Fruit fly (Drosophila melanogaster) whole organism, embryonic: Measurements from ENCODE around the gene CG45045.

Experiments
- Ada2b ChIP-seq: fragments of 200-800 bp; sonication (Bioruptor generic); IDR thresholded peaks from 2 replicates; pipeline ENCODE4 v1.3.6; 2022; ENCODE audit warnings: missing biosample characterization, missing genetic modification characterization
- Adf1 ChIP-seq: fragments of 200-800 bp; sonication (Bioruptor generic); IDR thresholded peaks from 2 replicates; pipeline ENCODE4 v1.3.6; 2022; ENCODE audit warnings: missing biosample characterization, missing genetic modification characterization
- BEAF-32 ChIP-seq: fragments of 200-800 bp; sonication (Bioruptor generic); optimal IDR thresholded peaks from 3 replicates; lab custom pipeline; 2017; ENCODE audit warnings: missing biosample characterization, missing genetic modification characterization, mild to moderate bottlenecking, moderate library complexity, missing genetic modification reagents
- CG11085 ChIP-seq: fragments of 200-800 bp; sonication (Bioruptor generic); IDR thresholded peaks from 2 replicates; pipeline ENCODE4 v1.3.6; 2022; ENCODE audit warnings: missing biosample characterization, missing genetic modification characterization
- CG12071 ChIP-seq: fragments of 200-800 bp; sonication (Bioruptor generic); optimal IDR thresholded peaks from 3 replicates; lab custom pipeline; 2018; ENCODE audit warnings: missing biosample characterization, mild to moderate bottlenecking, missing genetic modification characterization
- CG12219 ChIP-seq: fragments of 200-800 bp; sonication (Bioruptor generic); optimal IDR thresholded peaks from 3 replicates; lab custom pipeline; 2018; ENCODE audit warnings: missing biosample characterization, mild to moderate bottlenecking, missing genetic modification characterization
- CG12744 ChIP-seq: fragments of 200-800 bp; sonication (Bioruptor generic); optimal IDR thresholded peaks from 2 replicates; lab custom pipeline; 2016; ENCODE audit warnings: missing biosample characterization, missing genetic modification characterization
- CG14014 ChIP-seq: fragments of 200-800 bp; sonication (Bioruptor generic); IDR thresholded peaks from 2 replicates; pipeline ENCODE4 v1.3.6; 2022; ENCODE audit warnings: missing biosample characterization, missing genetic modification characterization
- CG1603 ChIP-seq: fragments of 200-800 bp; sonication (Bioruptor generic); optimal IDR thresholded peaks from 2 replicates; lab custom pipeline; 2019; ENCODE audit warnings: missing biosample characterization, mild to moderate bottlenecking, missing genetic modification characterization, moderate library complexity
- CG17328 ChIP-seq: fragments of 200-800 bp; sonication (Bioruptor generic); IDR thresholded peaks from 2 replicates; pipeline ENCODE4 v1.3.6; 2022; ENCODE audit warnings: missing biosample characterization, missing genetic modification characterization
- CG1832 ChIP-seq: fragments of 200-800 bp; sonication (Bioruptor generic); optimal IDR thresholded peaks from 2 replicates; lab custom pipeline; 2017; ENCODE audit warnings: missing biosample characterization, mild to moderate bottlenecking, missing genetic modification characterization, inconsistent platforms
- CG2889 ChIP-seq: fragments of 200-800 bp; sonication (Bioruptor generic); IDR thresholded peaks from 3 replicates; pipeline ENCODE4 v1.3.6; 2022; ENCODE audit warnings: missing biosample characterization, missing genetic modification characterization
- CG32532 ChIP-seq: fragments of 200-800 bp; sonication (Bioruptor generic); IDR thresholded peaks from 2 replicates; pipeline ENCODE4 v1.3.6; 2022; ENCODE audit warnings: missing biosample characterization, missing genetic modification characterization
- CG34224 ChIP-seq: fragments of 200-800 bp; sonication (Bioruptor generic); IDR thresholded peaks from 3 replicates; pipeline ENCODE4 v1.3.6; 2022; ENCODE audit warnings: missing biosample characterization, missing genetic modification characterization; ENCODE audit not compliant: partially characterized antibody
- CG3838 ChIP-seq: fragments of 200-800 bp; sonication (Bioruptor generic); optimal IDR thresholded peaks from 3 replicates; lab custom pipeline; 2016; ENCODE audit warnings: missing biosample characterization, missing genetic modification characterization
- CG4404 ChIP-seq: fragments of 200-800 bp; sonication (Bioruptor generic); IDR thresholded peaks from 2 replicates; pipeline ENCODE4 v1.3.6; 2022; ENCODE audit warnings: missing biosample characterization, missing genetic modification characterization
- CG6175 ChIP-seq: fragments of 200-800 bp; sonication (Bioruptor generic); IDR thresholded peaks from 3 replicates; pipeline ENCODE4 v1.3.6; 2022; ENCODE audit warnings: missing biosample characterization, missing genetic modification characterization
- CG7372 ChIP-seq: fragments of 200-800 bp; sonication (Bioruptor generic); IDR thresholded peaks from 2 replicates; pipeline ENCODE4 v1.3.6; 2022; ENCODE audit warnings: missing biosample characterization, missing genetic modification characterization
- CG7928 ChIP-seq: fragments of 200-800 bp; sonication (Bioruptor generic); optimal IDR thresholded peaks from 2 replicates; lab custom pipeline; 2017; ENCODE audit warnings: missing biosample characterization, mild to moderate bottlenecking, missing genetic modification characterization
- CG9932 ChIP-seq: fragments of 200-800 bp; sonication (Bioruptor generic); IDR thresholded peaks from 2 replicates; pipeline ENCODE4 v1.3.6; 2022; ENCODE audit warnings: missing biosample characterization, missing genetic modification characterization
- CoRest ChIP-seq: fragments of 200-800 bp; sonication (Bioruptor generic); optimal IDR thresholded peaks from 3 replicates; lab custom pipeline; 2018; ENCODE audit warnings: missing biosample characterization, mild to moderate bottlenecking, missing genetic modification characterization, moderate library complexity
- D ChIP-seq, 2 experiments: fragments of 200-800 bp in 1 of 2; fragments of >200 bp in 1 of 2; sonication (Bioruptor generic) in 1 of 2; optimal IDR thresholded peaks; 2 replicates in 1 of 2; 3 replicates in 1 of 2; lab custom pipeline; 2017; ENCODE audit warnings: mild to moderate bottlenecking in 1 of 2, missing biosample characterization in 1 of 2, missing genetic modification characterization in 1 of 2, missing genetic modification reagents in 1 of 2
- H2.0 ChIP-seq: fragments of 200-800 bp; sonication (Bioruptor generic); IDR thresholded peaks from 2 replicates; pipeline ENCODE4 v1.3.6; 2022; ENCODE audit warnings: missing biosample characterization, missing genetic modification characterization
- Hmr ChIP-seq: fragments of 200-800 bp; sonication (Bioruptor generic); optimal IDR thresholded peaks from 3 replicates; lab custom pipeline; 2017; ENCODE audit warnings: mild to moderate bottlenecking, missing biosample characterization, missing genetic modification reagents, missing genetic modification characterization
- Mes4 ChIP-seq: fragments of 200-800 bp; sonication (Bioruptor generic); optimal IDR thresholded peaks from 2 replicates; lab custom pipeline; 2016; ENCODE audit warnings: missing biosample characterization, missing genetic modification characterization
- Nf-YA ChIP-seq: fragments of 200-800 bp; sonication (Bioruptor generic); IDR thresholded peaks from 2 replicates; pipeline ENCODE4 v1.3.6; 2022; ENCODE audit warnings: missing biosample characterization, missing genetic modification characterization
- Scr ChIP-seq: fragments of 200-800 bp; sonication (Bioruptor generic); IDR thresholded peaks from 2 replicates; pipeline ENCODE4 v1.3.6; 2022; ENCODE audit warnings: missing biosample characterization, missing genetic modification characterization; ENCODE audit not compliant: partially characterized antibody
- Sox102F ChIP-seq: fragments of 200-800 bp; sonication (Bioruptor generic); optimal IDR thresholded peaks from 2 replicates; lab custom pipeline; 2018; ENCODE audit warnings: missing biosample characterization, mild to moderate bottlenecking, missing genetic modification characterization, moderate library complexity
- ac ChIP-seq: fragments of 200-800 bp; sonication (Bioruptor generic); optimal IDR thresholded peaks from 3 replicates; lab custom pipeline; 2017; ENCODE audit warnings: missing biosample characterization, mild to moderate bottlenecking, missing genetic modification characterization
- bcd ChIP-seq: fragments of 200-800 bp; sonication (Bioruptor generic); optimal IDR thresholded peaks from 2 replicates; lab custom pipeline; 2017; ENCODE audit warnings: missing biosample characterization, mild to moderate bottlenecking, missing genetic modification characterization
- bsh ChIP-seq, 2 experiments: fragments of 200-800 bp; sonication (Bioruptor generic); optimal IDR thresholded peaks; 2 replicates each; lab custom pipeline; 2017 to 2018; ENCODE audit warnings: mild to moderate bottlenecking in 2 of 2, missing biosample characterization in 2 of 2, missing genetic modification characterization in 2 of 2, moderate library complexity in 1 of 2
- caup ChIP-seq: fragments of 200-800 bp; sonication (Bioruptor generic); optimal IDR thresholded peaks from 3 replicates; lab custom pipeline; 2017; ENCODE audit warnings: missing biosample characterization, mild to moderate bottlenecking, missing genetic modification characterization, moderate library complexity; ENCODE audit not compliant: severe bottlenecking
- chif ChIP-seq, 2 experiments: fragments of 200-800 bp; sonication (Bioruptor generic); optimal IDR thresholded peaks; 3 replicates each; lab custom pipeline; 2016; ENCODE audit warnings: missing biosample characterization in 2 of 2, missing genetic modification characterization in 2 of 2
- dmrt11E ChIP-seq: fragments of 200-800 bp; sonication (Bioruptor generic); optimal IDR thresholded peaks from 3 replicates; lab custom pipeline; 2018; ENCODE audit warnings: missing biosample characterization, mild to moderate bottlenecking, missing genetic modification characterization, moderate library complexity
- dpn ChIP-seq, 2 experiments: fragments of 200-800 bp; sonication (Bioruptor generic); optimal IDR thresholded peaks; 3 replicates each; lab custom pipeline; 2016; ENCODE audit warnings: missing biosample characterization in 2 of 2, missing genetic modification characterization in 2 of 2
- emc ChIP-seq: fragments of 200-800 bp; sonication (Bioruptor generic); optimal IDR thresholded peaks from 2 replicates; lab custom pipeline; 2016; ENCODE audit warnings: missing biosample characterization, missing genetic modification characterization
- fd102C ChIP-seq: fragments of 200-800 bp; sonication (Bioruptor generic); optimal IDR thresholded peaks from 2 replicates; lab custom pipeline; 2018; ENCODE audit warnings: missing biosample characterization, mild to moderate bottlenecking, missing genetic modification characterization, moderate library complexity
- lola ChIP-seq, 3 experiments: fragments of >200 bp in 2 of 3; fragments of 200-800 bp in 1 of 3; sonication (Bioruptor generic) in 1 of 3; optimal IDR thresholded peaks; 2 replicates each; lab custom pipeline; 2017 to 2019; ENCODE audit warnings: missing biosample characterization in 3 of 3, missing genetic modification characterization in 3 of 3, mild to moderate bottlenecking in 1 of 3, moderate library complexity in 1 of 3
- pfk ChIP-seq: fragments of 200-800 bp; sonication (Bioruptor generic); optimal IDR thresholded peaks from 2 replicates; lab custom pipeline; 2018; ENCODE audit warnings: missing biosample characterization, mild to moderate bottlenecking, missing genetic modification characterization, moderate library complexity
- psq ChIP-seq: fragments of 200-800 bp; sonication (Bioruptor generic); optimal IDR thresholded peaks from 2 replicates; lab custom pipeline; 2017; ENCODE audit warnings: missing biosample characterization, missing genetic modification characterization
- pzg ChIP-seq: fragments of 200-800 bp; sonication (Bioruptor generic); optimal IDR thresholded peaks from 3 replicates; lab custom pipeline; 2018; ENCODE audit warnings: missing biosample characterization, mild to moderate bottlenecking, missing genetic modification characterization, moderate library complexity
- salm ChIP-seq: fragments of 200-800 bp; sonication (Bioruptor generic); optimal IDR thresholded peaks from 2 replicates; lab custom pipeline; 2018; ENCODE audit warnings: missing biosample characterization, mild to moderate bottlenecking, missing genetic modification characterization
- scrt ChIP-seq: fragments of 200-800 bp; sonication (Bioruptor generic); optimal IDR thresholded peaks from 2 replicates; lab custom pipeline; 2018; ENCODE audit warnings: missing biosample characterization, mild to moderate bottlenecking, missing genetic modification characterization, moderate library complexity
- shn ChIP-seq: fragments of 200-800 bp; sonication (Bioruptor generic); optimal IDR thresholded peaks from 3 replicates; lab custom pipeline; 2016; ENCODE audit warnings: missing biosample characterization, missing genetic modification characterization
- so ChIP-seq: fragments of 200-800 bp; sonication (Bioruptor generic); IDR thresholded peaks from 3 replicates; pipeline ENCODE4 v1.3.6; 2022; ENCODE audit warnings: missing biosample characterization, missing genetic modification characterization
- sug ChIP-seq: fragments of 200-800 bp; optimal IDR thresholded peaks from 2 replicates; lab custom pipeline; 2019; ENCODE audit warnings: missing biosample characterization, mild to moderate bottlenecking, missing genetic modification characterization, moderate library complexity
- tx ChIP-seq: fragments of 200-800 bp; sonication (Bioruptor generic); optimal IDR thresholded peaks from 2 replicates; lab custom pipeline; 2016; ENCODE audit warnings: missing biosample characterization, missing genetic modification characterization
- vfl ChIP-seq: fragments of 200-800 bp; sonication (Bioruptor generic); optimal IDR thresholded peaks from 2 replicates; lab custom pipeline; 2016; ENCODE audit warnings: missing biosample characterization, missing genetic modification characterization

The CG45045 gene

DNA sequence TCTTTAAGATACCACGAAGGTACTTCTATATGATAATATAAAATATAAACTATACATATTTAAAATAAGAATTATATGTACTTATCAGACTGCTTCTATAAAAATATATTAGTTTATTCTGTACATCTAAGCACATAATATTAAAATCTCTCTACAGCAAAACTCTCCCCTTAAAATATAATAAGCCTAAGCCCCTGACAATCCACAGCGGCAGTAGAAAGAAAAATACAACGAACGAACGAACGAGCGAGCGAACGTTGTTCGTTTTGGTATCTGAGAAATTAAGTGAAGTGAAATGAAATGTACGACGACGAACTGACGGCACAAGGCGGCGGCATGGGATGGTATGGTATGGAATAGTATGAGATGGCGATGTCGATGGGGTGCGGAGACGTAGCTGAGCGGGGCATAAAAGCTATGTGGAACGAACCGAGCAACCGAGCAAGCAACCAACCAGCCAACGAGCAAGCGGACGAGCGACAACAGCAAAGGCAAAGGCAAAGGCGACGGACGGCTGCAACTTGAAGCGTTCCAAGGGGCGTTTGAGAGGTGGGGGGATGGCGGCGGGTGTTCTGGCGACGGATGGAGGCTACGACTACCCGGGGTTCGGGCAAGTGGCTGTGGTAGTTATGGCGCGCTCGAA lies 33.2 kb downstream of the CG45045 start (continued):
- no peak for TF ChIP-seq fd102C (GFP tag; lab: Kevin White, UChicago)
- peak; percentile 97 for TF ChIP-seq CG2889 (GFP tag; lab: Robert Waterston, UW)
- peak; percentile 97 for TF ChIP-seq scrt (GFP tag; lab: Kevin White, UChicago)
- peak; percentile 43 to 78 for TF ChIP-seq chif (GFP tag; optimal IDR thresholded peaks at IDR 0.05; lab: Kevin White, UChicago)
- TF ChIP-seq CG12744 (GFP tag; lab: Kevin White, UChicago): peak; percentile 70
- TF ChIP-seq CG17328 (GFP tag; lab: Robert Waterston, UW): peak; percentile 97
- TF ChIP-seq psq (GFP tag; lab: Kevin White, UChicago): peak; percentile 93
- peak; percentile 96 for TF ChIP-seq CG11085 (GFP tag; lab: Robert Waterston, UW)
- TF ChIP-seq shn (GFP tag; lab: Kevin White, UChicago): peak; percentile 38
- TF ChIP-seq CG12219 (GFP tag; lab: Kevin White, UChicago): peak; percentile 92
- TF ChIP-seq CG14014 (GFP tag; lab: Robert Waterston, UW): peak; percentile 98
- TF ChIP-seq dpn (GFP tag; optimal IDR thresholded peaks at IDR 0.05; lab: Kevin White, UChicago): peak; percentile 84 to 97
- TF ChIP-seq CG1603 (tag; lab: Kevin White, UChicago): no peak
- TF ChIP-seq CG4404: peak; percentile 96
- peak; percentile 94 for TF ChIP-seq dmrt11E (tag; lab: Kevin White, UChicago)
- TF ChIP-seq so (GFP tag; lab: Robert Waterston, UW): peak; percentile 99
- TF ChIP-seq Scr (GFP tag; lab: Robert Waterston, UW): no peak
- peak; percentile 90 for TF ChIP-seq CG12071 (GFP tag; lab: Kevin White, UChicago)
- peak; percentile 50 for TF ChIP-seq Mes4 (GFP tag; lab: Kevin White, UChicago)
- TF ChIP-seq caup (GFP tag; lab: Kevin White, UChicago): peak; percentile 98
- peak; percentile 97 for TF ChIP-seq H2.0
- peak; percentile 99 for TF ChIP-seq sug (tag; lab: Kevin White, UChicago)
- TF ChIP-seq CG32532 (GFP tag; lab: Robert Waterston, UW): peak; percentile 99
- TF ChIP-seq CG6175 (GFP tag; lab: Robert Waterston, UW): peak; percentile 99
- TF ChIP-seq Sox102F (GFP tag; lab: Kevin White, UChicago): peak; percentile 99
- TF ChIP-seq CoRest: peak; percentile 99
- TF ChIP-seq ac (GFP tag; lab: Kevin White, UChicago): peak; percentile 78
- peak; percentile 95 to 99 for TF ChIP-seq bsh (GFP tag; optimal IDR thresholded peaks at IDR 0.05; lab: Kevin White, UChicago)
- TF ChIP-seq lola (GFP tag; optimal IDR thresholded peaks at IDR 0.05; lab: Kevin White, UChicago): peak in 1 of 3 experiments; percentile 97
- TF ChIP-seq vfl (GFP tag; lab: Kevin White, UChicago): peak; percentile 86
- peak; percentile 98 for TF ChIP-seq bcd (GFP tag; lab: Kevin White, UChicago)
- TF ChIP-seq emc: peak; percentile 42
- peak; percentile 98 for TF ChIP-seq Ada2b
- TF ChIP-seq pfk: peak; percentile 78
- TF ChIP-seq BEAF-32 (GFP tag; lab: Kevin White, UChicago): peak; percentile 0
- peak; percentile 99 for TF ChIP-seq CG9932 (GFP tag; lab: Robert Waterston, UW)
- TF ChIP-seq CG34224 (GFP tag; lab: Robert Waterston, UW): no peak
- peak; percentile 75 for TF ChIP-seq CG7928 (GFP tag; lab: Kevin White, UChicago)
- TF ChIP-seq salm (tag; lab: Kevin White, UChicago): peak; percentile 98
- no peak for TF ChIP-seq CG1832 (GFP tag; lab: Kevin White, UChicago)
- TF ChIP-seq Adf1 (GFP tag; lab: Robert Waterston, UW): peak; percentile 81
- TF ChIP-seq tx (GFP tag; lab: Kevin White, UChicago): peak; percentile 80
- no peak for TF ChIP-seq pzg (GFP tag; lab: Kevin White, UChicago)
- peak; percentile 98 for TF ChIP-seq CG7372 (GFP tag; lab: Robert Waterston, UW)
- no peak for TF ChIP-seq D (optimal IDR thresholded peaks at IDR 0.05; lab: Kevin White, UChicago)
- TF ChIP-seq D (GFP tag; optimal IDR thresholded peaks at IDR 0.05; lab: Kevin White, UChicago): peak; percentile 98
- peak; percentile 100 for TF ChIP-seq Hmr (GFP tag; lab: Kevin White, UChicago)
- peak; percentile 95 for TF ChIP-seq Nf-YA (GFP tag; lab: Robert Waterston, UW)
- TF ChIP-seq CG3838 (GFP tag; lab: Kevin White, UChicago): peak; percentile 87
